Worm (Caenorhabditis elegans): ENCODE measurements around the gene F43D2.3.

- TF ChIP-seq pqm-1 (tag; optimal IDR thresholded peaks at IDR 0.05), result no peak
- no peak for TF ChIP-seq ceh-18 (tag; optimal IDR thresholded peaks at IDR 0.05)
- TF ChIP-seq rnt-1 (tag; optimal IDR thresholded peaks at IDR 0.05), result no peak
- no peak for TF ChIP-seq nfya-1 (tag; optimal IDR thresholded peaks at IDR 0.05)
- TF ChIP-seq pha-4 (tag; optimal IDR thresholded peaks at IDR 0.05), result no peak
- TF ChIP-seq K02D7.2 (tag; optimal IDR thresholded peaks at IDR 0.05), result no peak
- no peak for TF ChIP-seq lin-11 (tag; optimal IDR thresholded peaks at IDR 0.05)
- TF ChIP-seq fkh-10 (GFP tag; optimal IDR thresholded peaks at IDR 0.05), result no peak
- TF ChIP-seq ceh-19 (GFP tag; optimal IDR thresholded peaks at IDR 0.05), result no peak
- no peak for TF ChIP-seq unc-55 (GFP tag; optimal IDR thresholded peaks at IDR 0.05)
Observed at ce11 chrV:14680014-14680413, 48.3 kb downstream of the F43D2.3 start, which contains the start of gene C47E8.3.

Data from whole organism, late embryonic.